Fruit fly (Drosophila melanogaster): ENCODE data around the gene CG4598.
A peak's percentile ranks its signal among the peaks of the same experiment; 100 is the strongest.

The CG4598 gene

DNA sequence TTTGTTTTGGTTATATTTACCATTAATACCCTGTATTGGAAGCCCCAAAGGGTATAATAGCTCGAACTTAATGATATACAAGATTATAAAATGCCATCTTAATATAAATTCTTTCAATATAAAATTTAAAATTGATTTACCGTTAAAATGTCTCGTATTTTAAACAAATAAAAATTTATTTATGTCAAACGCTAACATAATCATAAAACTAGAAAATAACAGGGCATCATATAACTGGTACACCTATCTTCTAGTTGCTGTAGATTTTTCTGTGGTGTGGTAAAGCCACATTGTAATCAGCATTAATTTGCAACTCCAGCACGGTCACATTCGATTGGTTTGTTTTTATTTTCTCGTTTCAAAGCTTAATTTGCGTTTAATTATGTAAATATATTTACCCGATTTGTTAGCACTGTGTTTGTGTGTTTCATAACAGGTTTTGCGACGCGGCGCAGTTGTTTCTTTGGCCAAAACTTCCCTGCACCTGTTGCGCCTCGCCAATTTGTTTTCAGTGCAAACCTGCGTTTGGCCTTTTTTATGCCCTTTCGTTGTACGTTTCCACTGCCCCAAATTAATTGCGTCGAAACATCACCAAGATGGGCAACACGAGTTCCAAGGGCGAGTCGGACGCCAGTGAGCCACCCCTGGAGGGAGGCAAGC, 38.7 kb downstream of the CG4598 start, which contains the start of the genes CG4658 and CG5846:
Gene CG4658 (plus strand): TSS at position 140 of the 660 bp plus-strand sequence.
Gene CG5846 (minus strand): TSS at position 245 of the 660 bp plus-strand sequence.
- peak; percentile 96 for TF ChIP-seq pan (optimal IDR thresholded peaks at IDR 0.05)
- no peak for TF ChIP-seq usp (GFP tag; optimal IDR thresholded peaks at IDR 0.05)

DNA sequence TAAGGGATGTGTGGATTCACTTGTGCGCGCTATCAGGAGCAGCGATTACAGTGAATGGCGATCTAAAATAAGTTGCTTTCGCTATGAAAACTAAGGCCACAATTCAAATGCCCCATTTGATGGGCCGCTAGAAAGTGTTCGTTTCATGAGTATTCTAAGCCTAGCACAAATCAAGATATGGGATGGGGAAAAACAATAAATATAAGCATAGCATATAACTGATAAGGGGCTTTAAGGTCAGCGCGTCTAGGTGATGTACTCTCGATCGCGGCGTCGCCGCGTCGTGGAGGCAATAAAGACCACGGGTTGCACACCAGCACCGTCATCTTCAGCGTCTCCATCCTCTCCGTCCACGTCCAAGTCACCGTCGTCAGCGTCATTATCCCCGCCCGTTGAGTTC, 42.3 kb downstream of the CG4598 start:
- TF ChIP-seq EcR (GFP tag; optimal IDR thresholded peaks at IDR 0.05) = no peak
- TF ChIP-seq CG8478 (optimal IDR thresholded peaks at IDR 0.05) = no peak
- no peak for TF ChIP-seq Dll (optimal IDR thresholded peaks at IDR 0.05)
- no peak for TF ChIP-seq usp (GFP tag; optimal IDR thresholded peaks at IDR 0.05)
- no peak for TF ChIP-seq psq (optimal IDR thresholded peaks at IDR 0.05)
- TF ChIP-seq pan (optimal IDR thresholded peaks at IDR 0.05) = no peak

DNA sequence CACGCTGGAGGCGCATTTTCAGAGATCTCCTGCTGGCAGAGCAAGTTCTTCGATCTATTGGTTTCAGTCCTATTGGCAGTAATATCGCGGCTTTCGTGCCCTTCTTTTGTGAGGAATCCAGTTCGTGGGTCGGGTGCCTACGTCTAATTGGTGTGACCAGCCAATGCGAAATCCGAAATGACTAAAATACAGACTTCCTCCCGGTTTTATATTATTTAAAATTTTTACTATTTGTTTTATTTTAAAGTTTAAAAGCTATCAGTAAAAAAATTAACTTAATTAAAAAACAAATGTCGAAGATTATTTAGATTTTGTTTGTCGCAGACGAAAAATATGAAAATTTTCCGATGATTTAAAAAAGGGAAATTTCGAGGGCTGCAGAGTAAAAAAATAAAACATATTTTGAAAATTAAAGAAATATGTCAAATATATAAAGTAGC, 45.2 kb downstream of the CG4598 start, which contains the start of gene CG5850:
Gene CG5850 (minus strand): TSS at position 347 of the 440 bp plus-strand sequence.
- no peak for TF ChIP-seq CG8478 (optimal IDR thresholded peaks at IDR 0.05)
- TF ChIP-seq EcR (GFP tag; optimal IDR thresholded peaks at IDR 0.05) = no peak
- TF ChIP-seq usp (GFP tag; optimal IDR thresholded peaks at IDR 0.05) = no peak
- TF ChIP-seq pan (optimal IDR thresholded peaks at IDR 0.05) = no peak
- TF ChIP-seq Dll (optimal IDR thresholded peaks at IDR 0.05) = no peak
- TF ChIP-seq psq (optimal IDR thresholded peaks at IDR 0.05) = no peak

DNA sequence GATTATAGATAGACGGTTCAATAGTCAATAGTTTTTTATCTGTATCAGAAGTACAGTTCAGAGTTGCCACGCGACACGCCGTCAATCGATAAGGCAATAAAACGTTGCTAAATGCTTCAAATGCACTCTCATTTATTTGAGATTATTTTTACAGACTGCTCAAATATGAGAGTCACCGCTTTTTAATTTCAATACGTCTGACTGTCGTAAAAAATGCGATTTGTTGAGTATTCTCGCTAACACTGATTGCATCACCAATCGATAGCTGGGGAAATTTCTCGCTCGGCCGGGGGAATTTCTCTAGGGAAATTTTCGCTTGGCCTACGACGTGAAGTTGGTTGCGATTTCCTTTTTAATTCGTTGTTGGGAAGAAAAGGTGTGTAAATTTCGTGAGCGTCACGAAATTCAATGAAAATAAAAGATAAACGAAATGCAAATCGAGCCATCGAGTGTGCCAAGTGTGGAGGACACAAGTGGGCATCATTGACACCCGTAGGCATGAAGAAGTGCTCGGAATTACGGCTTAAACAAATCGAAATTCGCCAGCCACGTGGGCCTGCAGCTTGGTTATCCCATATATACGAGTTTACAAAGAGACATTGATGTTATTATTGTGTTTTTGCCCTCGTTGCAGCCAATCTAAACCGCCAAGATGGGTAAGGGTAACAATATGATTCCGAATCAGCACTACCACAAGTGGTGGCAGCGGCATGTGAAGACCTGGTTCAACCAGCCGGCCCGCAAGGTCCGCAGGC, 48.7 kb downstream of the CG4598 start, which contains the start of the genes Dref and RpL13:
Gene Dref (minus strand): TSS at position 247 of the 755 bp plus-strand sequence.
Gene RpL13 (plus strand): TSS at position 331 of the 755 bp plus-strand sequence.
- TF ChIP-seq usp (GFP tag; optimal IDR thresholded peaks at IDR 0.05) (no peak), pan (optimal IDR thresholded peaks at IDR 0.05) (no peak), CG8478 (optimal IDR thresholded peaks at IDR 0.05) (no peak), EcR (GFP tag; optimal IDR thresholded peaks at IDR 0.05) (no peak), psq (optimal IDR thresholded peaks at IDR 0.05) (no peak), Dll (optimal IDR thresholded peaks at IDR 0.05) (no peak)

DNA sequence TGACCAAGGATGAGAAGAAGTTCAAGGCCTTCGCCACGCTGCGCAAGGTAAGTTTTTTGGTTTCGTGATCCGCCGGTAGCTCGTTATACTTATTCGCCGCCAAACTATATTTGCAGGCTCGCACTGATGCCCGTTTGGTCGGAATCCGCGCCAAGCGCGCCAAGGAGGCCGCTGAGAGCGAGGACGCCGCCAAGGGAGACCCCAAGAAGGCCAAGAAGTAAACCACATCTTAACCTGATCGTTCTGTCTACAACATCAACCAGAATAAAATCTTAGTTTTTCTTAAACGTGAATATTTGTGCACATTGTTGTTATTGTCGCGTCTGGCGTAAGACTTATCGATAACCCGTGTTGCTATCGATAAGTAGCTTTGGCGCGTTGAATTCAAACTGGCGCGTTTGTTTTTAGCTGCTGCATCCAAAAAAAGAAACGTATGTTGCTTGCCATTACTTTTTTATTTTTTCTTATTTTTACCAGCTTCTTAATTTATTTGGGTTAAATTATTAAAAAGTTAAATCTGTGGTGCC, 49.8 kb downstream of the CG4598 start:
- TF ChIP-seq psq (optimal IDR thresholded peaks at IDR 0.05) = no peak
- TF ChIP-seq pan (optimal IDR thresholded peaks at IDR 0.05) = no peak
- no peak for TF ChIP-seq usp (GFP tag; optimal IDR thresholded peaks at IDR 0.05)
- no peak for TF ChIP-seq Dll (optimal IDR thresholded peaks at IDR 0.05)
- TF ChIP-seq EcR (GFP tag; optimal IDR thresholded peaks at IDR 0.05) = no peak
- no peak for TF ChIP-seq CG8478 (optimal IDR thresholded peaks at IDR 0.05)
